Fruit fly (Drosophila melanogaster) whole organism, wandering third instar larva: ENCODE data around the gene CG7183.

Experiments
- Abd-B ChIP-seq: fragments of >200 bp; optimal IDR thresholded peaks from 2 replicates; lab custom pipeline; 2017; ENCODE audit warnings: missing biosample characterization, missing genetic modification characterization
- CG32264 ChIP-seq: fragments of 200-800 bp; sonication (Bioruptor generic); optimal IDR thresholded peaks from 2 replicates; lab custom pipeline; 2016; ENCODE audit warnings: missing biosample characterization, missing genetic modification characterization
- CG9705 ChIP-seq: fragments of 200-800 bp; sonication (Bioruptor generic); optimal IDR thresholded peaks from 2 replicates; lab custom pipeline; 2018; ENCODE audit warnings: missing biosample characterization, mild to moderate bottlenecking, missing genetic modification characterization
- CrebA ChIP-seq: fragments of 200-800 bp; sonication (Bioruptor generic); optimal IDR thresholded peaks from 2 replicates; lab custom pipeline; 2016; ENCODE audit warnings: missing biosample characterization, mild to moderate bottlenecking, missing genetic modification characterization, borderline replicate concordance
- Dfd ChIP-seq: fragments of >200 bp; optimal IDR thresholded peaks from 2 replicates; lab custom pipeline; 2017; ENCODE audit warnings: missing biosample characterization, missing genetic modification characterization
- Dif ChIP-seq: fragments of 200-275, 200-300 bp; sonication (Bioruptor generic); optimal IDR thresholded peaks from 2 replicates; lab custom pipeline; 2018; ENCODE audit warnings: missing biosample characterization, missing genetic modification characterization; ENCODE audit not compliant: partially characterized antibody
- GATAd ChIP-seq: sonication (Bioruptor generic); optimal IDR thresholded peaks from 2 replicates; lab custom pipeline; 2016; ENCODE audit warnings: missing biosample characterization, missing genetic modification characterization
- HLH106 ChIP-seq: fragments of 200-800 bp; optimal IDR thresholded peaks from 3 replicates; lab custom pipeline; 2019; ENCODE audit warnings: missing biosample characterization, mild to moderate bottlenecking, missing genetic modification characterization, moderate library complexity
- Hnf4 ChIP-seq: fragments of 200-800 bp; sonication (Bioruptor generic); optimal IDR thresholded peaks from 2 replicates; lab custom pipeline; 2016; ENCODE audit warnings: missing biosample characterization, mild to moderate bottlenecking, missing genetic modification characterization
- Hr78 ChIP-seq: fragments of >200 bp; optimal IDR thresholded peaks from 2 replicates; lab custom pipeline; 2017; ENCODE audit warnings: missing biosample characterization, missing genetic modification characterization
- Hr83 ChIP-seq: fragments of 200-300 bp; sonication (Bioruptor generic); optimal IDR thresholded peaks from 2 replicates; lab custom pipeline; 2016; ENCODE audit warnings: missing biosample characterization, mild to moderate bottlenecking, missing genetic modification characterization, moderate library complexity; ENCODE audit not compliant: poor library complexity, severe bottlenecking
- Jra ChIP-seq: sonication (Bioruptor generic); optimal IDR thresholded peaks from 2 replicates; lab custom pipeline; 2016; ENCODE audit warnings: missing biosample characterization, missing genetic modification characterization
- Mio ChIP-seq: sonication (Bioruptor generic); optimal IDR thresholded peaks from 2 replicates; lab custom pipeline; 2016; ENCODE audit warnings: missing biosample characterization, missing genetic modification characterization
- Myc ChIP-seq: fragments of >200 bp; optimal IDR thresholded peaks from 2 replicates; lab custom pipeline; 2017
- N ChIP-seq: fragments of >200 bp; optimal IDR thresholded peaks from 2 replicates; lab custom pipeline; 2018; ENCODE audit warnings: missing biosample characterization, missing external identifiers, missing genetic modification characterization
- OdsH ChIP-seq: fragments of 200-800 bp; sonication (Bioruptor generic); optimal IDR thresholded peaks from 2 replicates; lab custom pipeline; 2016; ENCODE audit warnings: missing biosample characterization, mild to moderate bottlenecking, missing genetic modification characterization
- Rel ChIP-seq, 2 experiments: fragments of 200-800 bp; sonication (Bioruptor generic) in 1 of 2; optimal IDR thresholded peaks; 2 replicates in 1 of 2; 3 replicates in 1 of 2; lab custom pipeline; 2016 to 2019; ENCODE audit warnings: mild to moderate bottlenecking in 2 of 2, missing biosample characterization in 2 of 2, missing genetic modification characterization in 2 of 2, moderate library complexity in 1 of 2
- Sp1 ChIP-seq: fragments of 200-800 bp; sonication (Bioruptor generic); optimal IDR thresholded peaks from 3 replicates; lab custom pipeline; 2019; ENCODE audit warnings: missing biosample characterization, mild to moderate bottlenecking, missing genetic modification characterization, moderate library complexity
- Vsx2 ChIP-seq: fragments of 200-300, 225-300 bp; sonication (Bioruptor generic); optimal IDR thresholded peaks from 2 replicates; lab custom pipeline; 2018; ENCODE audit warnings: missing biosample characterization, missing genetic modification characterization; ENCODE audit not compliant: partially characterized antibody
- br ChIP-seq: fragments of 200-800 bp; sonication (Bioruptor generic); optimal IDR thresholded peaks from 2 replicates; lab custom pipeline; 2016; ENCODE audit warnings: missing biosample characterization, missing genetic modification characterization
- brk ChIP-seq: fragments of 200-800 bp; sonication (Bioruptor generic); optimal IDR thresholded peaks from 2 replicates; lab custom pipeline; 2016; ENCODE audit warnings: missing biosample characterization, mild to moderate bottlenecking, missing genetic modification characterization
- dl ChIP-seq, 2 experiments: fragments of 175-275, 200-275 bp in 1 of 2; fragments of 200-275 bp in 1 of 2; sonication (Bioruptor generic); optimal IDR thresholded peaks; lab custom pipeline; 2018; ENCODE audit warnings: mild to moderate bottlenecking in 2 of 2, missing biosample characterization in 2 of 2, missing genetic modification characterization in 2 of 2, moderate library complexity in 2 of 2; ENCODE audit not compliant: partially characterized antibody in 2 of 2, insufficient read depth in 1 of 2
- dmrt93B ChIP-seq: fragments of 200-800 bp; sonication (Bioruptor generic); optimal IDR thresholded peaks from 2 replicates; lab custom pipeline; 2018; ENCODE audit warnings: missing biosample characterization, mild to moderate bottlenecking, missing genetic modification characterization
- dsf ChIP-seq: sonication (Bioruptor generic); optimal IDR thresholded peaks from 2 replicates; lab custom pipeline; 2016; ENCODE audit warnings: missing biosample characterization, missing genetic modification characterization, borderline replicate concordance
- ey ChIP-seq: fragments of 200-800 bp; sonication (Bioruptor generic); optimal IDR thresholded peaks from 2 replicates; lab custom pipeline; 2016; ENCODE audit warnings: missing biosample characterization, missing genetic modification characterization
- foxo ChIP-seq, 2 experiments: fragments of 200-800 bp; sonication (Bioruptor generic); optimal IDR thresholded peaks; 2 replicates in 1 of 2; 3 replicates in 1 of 2; lab custom pipeline; 2016 to 2017; ENCODE audit warnings: missing biosample characterization in 2 of 2, missing genetic modification characterization in 2 of 2
- fru ChIP-seq: fragments of 200-800 bp; sonication (Bioruptor generic); optimal IDR thresholded peaks from 3 replicates; lab custom pipeline; 2016; ENCODE audit warnings: missing biosample characterization, mild to moderate bottlenecking, missing genetic modification characterization
- h ChIP-seq: fragments of 200-800 bp; sonication (Bioruptor generic); optimal IDR thresholded peaks from 3 replicates; lab custom pipeline; 2016; ENCODE audit warnings: missing biosample characterization, mild to moderate bottlenecking, missing genetic modification characterization
- jim ChIP-seq: fragments of 175-275, 200-325 bp; sonication (Bioruptor generic); optimal IDR thresholded peaks from 2 replicates; lab custom pipeline; 2016; ENCODE audit warnings: missing biosample characterization, mild to moderate bottlenecking, missing genetic modification characterization
- lola ChIP-seq: fragments of >200 bp; optimal IDR thresholded peaks from 2 replicates; lab custom pipeline; 2017; ENCODE audit warnings: missing biosample characterization, missing genetic modification characterization
- pan ChIP-seq: fragments of >200 bp; optimal IDR thresholded peaks from 2 replicates; lab custom pipeline; 2017
- psq ChIP-seq: fragments of 200-800 bp; sonication (Bioruptor generic); optimal IDR thresholded peaks from 3 replicates; lab custom pipeline; 2017; ENCODE audit warnings: missing biosample characterization, mild to moderate bottlenecking, missing genetic modification characterization, moderate library complexity
- rgr ChIP-seq: fragments of 200-800 bp; sonication (Bioruptor generic); optimal IDR thresholded peaks from 3 replicates; lab custom pipeline; 2016; ENCODE audit warnings: missing biosample characterization, mild to moderate bottlenecking, missing genetic modification characterization
- sage ChIP-seq: fragments of 200-800 bp; sonication (Bioruptor generic); optimal IDR thresholded peaks from 2 replicates; lab custom pipeline; 2016; ENCODE audit warnings: missing biosample characterization, mild to moderate bottlenecking, missing genetic modification characterization
- sv ChIP-seq: fragments of 200-800 bp; sonication (Bioruptor generic); optimal IDR thresholded peaks from 3 replicates; lab custom pipeline; 2016; ENCODE audit warnings: missing biosample characterization, missing genetic modification characterization
- tai ChIP-seq: sonication (Bioruptor generic); optimal IDR thresholded peaks from 2 replicates; lab custom pipeline; 2016; ENCODE audit warnings: missing biosample characterization, missing genetic modification characterization
- usp ChIP-seq: fragments of >200 bp; optimal IDR thresholded peaks from 2 replicates; lab custom pipeline; 2017; ENCODE audit warnings: missing biosample characterization, missing genetic modification characterization
- woc ChIP-seq: sonication (Bioruptor generic); optimal IDR thresholded peaks from 2 replicates; lab custom pipeline; 2016; ENCODE audit warnings: missing biosample characterization, mild to moderate bottlenecking, missing genetic modification characterization

CG7183 gene

DNA sequence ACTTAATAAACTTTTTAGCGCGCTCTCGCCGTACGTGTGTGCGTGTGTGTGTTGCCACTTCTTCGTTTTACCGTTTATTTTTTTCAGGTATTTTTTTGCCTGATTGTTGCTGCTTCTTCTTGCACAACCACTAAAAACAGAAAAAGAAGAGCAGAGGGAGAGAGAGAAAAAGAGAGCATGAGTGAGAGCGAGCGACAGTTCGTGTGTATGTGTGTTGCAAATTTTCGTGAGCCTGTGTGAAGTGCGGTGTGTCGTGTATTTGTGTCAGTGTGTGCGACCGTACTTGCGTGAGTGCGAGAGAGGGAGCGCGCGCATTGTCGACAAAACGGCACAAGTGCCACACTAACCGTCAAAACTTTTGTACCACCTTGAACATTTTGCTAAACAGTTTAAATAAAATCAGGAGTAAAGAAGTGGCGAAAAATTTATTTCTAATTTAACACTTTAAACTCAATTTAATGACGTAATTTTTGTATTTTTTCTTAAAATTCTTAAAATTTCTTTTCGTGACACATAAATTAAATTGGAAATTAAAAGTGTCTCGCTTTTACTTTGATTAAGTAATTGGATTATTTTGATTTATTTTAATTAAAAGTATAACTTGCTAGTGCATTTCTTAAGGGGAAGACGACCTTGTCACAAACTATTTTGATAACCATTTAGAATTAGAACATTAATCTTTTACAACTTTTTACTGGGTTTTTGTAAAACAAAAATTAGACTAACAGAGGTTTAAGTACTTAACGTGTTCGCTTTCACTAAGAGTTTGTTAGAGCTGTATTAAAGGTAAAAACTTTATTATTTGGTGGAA is 23.3 kb downstream of the CG7183 start:
- TF ChIP-seq br (GFP tag; lab: Kevin White, UChicago) = no peak
- peak; percentile 48 for TF ChIP-seq sv (GFP tag; lab: Kevin White, UChicago)
- no peak for TF ChIP-seq pan
- no peak for TF ChIP-seq GATAd (GFP tag; lab: Kevin White, UChicago)
- TF ChIP-seq h (GFP tag; lab: Kevin White, UChicago) = peak; percentile 63
- TF ChIP-seq N (GFP tag; lab: Kevin White, UChicago) = peak; percentile 94
- TF ChIP-seq CG9705 (GFP tag; lab: Kevin White, UChicago) = no peak
- TF ChIP-seq CG32264 (GFP tag; lab: Kevin White, UChicago) = peak; percentile 18
- TF ChIP-seq Dif (GFP tag; lab: Kevin White, UChicago) = peak; percentile 97
- peak; percentile 8 for TF ChIP-seq Hnf4
- TF ChIP-seq dl (GFP tag; optimal IDR thresholded peaks at IDR 0.05; lab: Kevin White, UChicago; ENCODE audit: insufficient read depth in 1 of 2, partially characterized antibody in 2 of 2) = peak; percentile 94 to 95
- TF ChIP-seq dsf = no peak
- no peak for TF ChIP-seq lola (GFP tag; lab: Kevin White, UChicago)
- TF ChIP-seq Abd-B (GFP tag; lab: Kevin White, UChicago) = no peak
- TF ChIP-seq psq (GFP tag; lab: Kevin White, UChicago) = peak; percentile 94
- TF ChIP-seq jim = peak; percentile 77
- TF ChIP-seq rgr (GFP tag; lab: Kevin White, UChicago) = peak; percentile 33
- peak; percentile 68 for TF ChIP-seq fru (GFP tag; lab: Kevin White, UChicago)
- TF ChIP-seq sage (GFP tag; lab: Kevin White, UChicago) = peak; percentile 80
- TF ChIP-seq ey (GFP tag; lab: Kevin White, UChicago) = peak; percentile 27
- TF ChIP-seq Sp1 (GFP tag; lab: Kevin White, UChicago) = peak; percentile 60
- TF ChIP-seq usp = no peak
- no peak for TF ChIP-seq CrebA
- TF ChIP-seq Mio (GFP tag; lab: Kevin White, UChicago) = no peak
- TF ChIP-seq tai (GFP tag; lab: Kevin White, UChicago) = no peak
- peak; percentile 58 for TF ChIP-seq Hr78 (GFP tag; lab: Kevin White, UChicago)
- peak; percentile 66 for TF ChIP-seq woc
- peak; percentile 65 to 89 for TF ChIP-seq foxo (GFP tag; optimal IDR thresholded peaks at IDR 0.05; lab: Kevin White, UChicago)
- TF ChIP-seq Myc = no peak
- no peak for TF ChIP-seq Dfd (GFP tag; lab: Kevin White, UChicago)
- TF ChIP-seq Hr83 = peak; percentile 77
- TF ChIP-seq Rel (GFP tag; optimal IDR thresholded peaks at IDR 0.05; lab: Kevin White, UChicago) = peak; percentile 89
- peak; percentile 58 for TF ChIP-seq Rel (tag; optimal IDR thresholded peaks at IDR 0.05; lab: Kevin White, UChicago)
- peak; percentile 53 for TF ChIP-seq HLH106 (tag; lab: Kevin White, UChicago)
- TF ChIP-seq Vsx2 (GFP tag; lab: Kevin White, UChicago) = peak; percentile 92
- TF ChIP-seq brk (GFP tag; lab: Kevin White, UChicago) = no peak
- TF ChIP-seq dmrt93B (GFP tag; lab: Kevin White, UChicago) = peak; percentile 56
- TF ChIP-seq Jra (GFP tag; lab: Kevin White, UChicago) = peak; percentile 9
- TF ChIP-seq OdsH (GFP tag; lab: Kevin White, UChicago) = peak; percentile 8

DNA sequence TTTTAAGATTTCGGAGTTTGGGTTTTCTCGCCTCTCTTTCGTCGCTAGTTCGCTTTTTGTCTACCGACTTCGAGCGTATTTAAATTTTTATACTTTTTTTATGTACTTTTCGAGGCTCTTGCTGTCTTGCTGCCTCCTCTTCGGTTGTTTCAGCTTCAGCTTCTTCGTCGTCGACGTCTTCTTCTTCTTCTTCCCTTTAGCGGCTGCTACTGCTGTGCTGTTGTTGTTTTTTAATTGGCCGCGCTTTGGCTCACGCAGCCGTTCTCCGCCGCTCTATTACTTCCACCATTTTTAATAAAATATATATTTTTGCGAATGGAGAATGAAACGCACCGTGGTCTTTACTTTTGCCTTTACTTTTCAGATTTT is 23.9 kb downstream of the CG7183 start:
- TF ChIP-seq Jra (GFP tag; lab: Kevin White, UChicago) = no peak
- no peak for TF ChIP-seq lola (GFP tag; lab: Kevin White, UChicago)
- no peak for TF ChIP-seq woc
- no peak for TF ChIP-seq foxo (GFP tag; optimal IDR thresholded peaks at IDR 0.05; lab: Kevin White, UChicago)
- no peak for TF ChIP-seq N (GFP tag; lab: Kevin White, UChicago)
- TF ChIP-seq HLH106 (tag; lab: Kevin White, UChicago) = no peak
- TF ChIP-seq Dfd (GFP tag; lab: Kevin White, UChicago) = no peak
- no peak for TF ChIP-seq pan
- TF ChIP-seq dmrt93B (GFP tag; lab: Kevin White, UChicago) = no peak
- no peak for TF ChIP-seq usp
- TF ChIP-seq rgr (GFP tag; lab: Kevin White, UChicago) = no peak
- no peak for TF ChIP-seq jim
